Worm (Caenorhabditis elegans) whole organism, L1 larva: ENCODE data around the gene R06F6.8.
A peak's percentile ranks its signal among the peaks of the same experiment; 100 is the strongest.

Source experiments
- C04F5.9 ChIP-seq: sonication (generic microtip); optimal IDR thresholded peaks from 2 replicates; lab custom pipeline; 2016; ENCODE audit warnings: missing genetic modification characterization, missing compliant biosample characterization
- C34B4.2 ChIP-seq: sonication (generic microtip); optimal IDR thresholded peaks from 2 replicates; lab custom pipeline; 2017; ENCODE audit warnings: mild to moderate bottlenecking, missing genetic modification characterization, missing compliant biosample characterization
- F16B12.6 ChIP-seq: fragments of 150-350 bp; optimal IDR thresholded peaks from 2 replicates; lab custom pipeline; 2014; ENCODE audit warnings: missing biosample characterization, missing genetic modification characterization
- Y116A8C.19 ChIP-seq: sonication (generic microtip); optimal IDR thresholded peaks from 2 replicates; lab custom pipeline; 2016; ENCODE audit warnings: missing compliant biosample characterization, missing genetic modification characterization, borderline replicate concordance
- alr-1 ChIP-seq: fragments of 200-800 bp; sonication (Bioruptor generic); optimal IDR thresholded peaks from 2 replicates; lab custom pipeline; 2018; ENCODE audit warnings: borderline replicate concordance, mild to moderate bottlenecking, missing genetic modification characterization, missing compliant biosample characterization
- blmp-1 ChIP-seq: fragments of 150-350 bp; optimal IDR thresholded peaks from 2 replicates; lab custom pipeline; 2014; ENCODE audit warnings: missing biosample characterization, missing genetic modification characterization
- ceh-63 ChIP-seq: fragments of 200-800 bp; sonication (Bioruptor generic); optimal IDR thresholded peaks from 2 replicates; lab custom pipeline; 2018; ENCODE audit warnings: mild to moderate bottlenecking, missing genetic modification characterization, missing compliant biosample characterization
- ceh-8 ChIP-seq: fragments of 200-800 bp; sonication (Bioruptor generic); optimal IDR thresholded peaks from 2 replicates; lab custom pipeline; 2018; ENCODE audit warnings: mild to moderate bottlenecking, missing genetic modification characterization, moderate library complexity, missing compliant biosample characterization
- ceh-88 ChIP-seq: fragments of 200-800 bp; sonication (Bioruptor generic); IDR thresholded peaks from 2 replicates; pipeline ENCODE4 v1.3.6; 2022; ENCODE audit warnings: missing genetic modification characterization, missing compliant biosample characterization
- ces-1 ChIP-seq: fragments of 150-350 bp; optimal IDR thresholded peaks from 2 replicates; lab custom pipeline; 2014; ENCODE audit warnings: missing biosample characterization, missing genetic modification reagents, missing genetic modification characterization
- dpl-1 ChIP-seq, 3 experiments: fragments of 150-350 bp in 2 of 3; sonication (generic microtip) in 1 of 3; optimal IDR thresholded peaks; 2 replicates each; lab custom pipeline; 2014 to 2017; ENCODE audit warnings: missing biosample characterization in 3 of 3, missing genetic modification characterization in 3 of 3, missing genetic modification reagents in 3 of 3
- efl-3 ChIP-seq: fragments of 200-800 bp; sonication (Bioruptor generic); optimal IDR thresholded peaks from 2 replicates; lab custom pipeline; 2018; ENCODE audit warnings: mild to moderate bottlenecking, missing genetic modification characterization, missing compliant biosample characterization
- egl-13 ChIP-seq: sonication (generic microtip); optimal IDR thresholded peaks from 2 replicates; lab custom pipeline; 2016; ENCODE audit warnings: missing genotype, missing genetic modification reagents, missing genetic modification characterization, missing compliant biosample characterization
- egl-27 ChIP-seq, 2 experiments: fragments of 150-350 bp in 1 of 2; sonication (generic microtip); optimal IDR thresholded peaks; 3 replicates each; lab custom pipeline; 2017 to 2018; ENCODE audit warnings: missing biosample characterization in 2 of 2, missing genetic modification characterization in 2 of 2, missing genetic modification reagents in 2 of 2
- elt-3 ChIP-seq, 6 experiments: fragments of 150-350 bp in 1 of 6; sonication (generic microtip); optimal IDR thresholded peaks; 2 replicates each; lab custom pipeline; 2017 to 2018; ENCODE audit warnings: missing biosample characterization in 6 of 6, missing genetic modification characterization in 6 of 6, inconsistent platforms in 1 of 6
- fkh-10 ChIP-seq: sonication (generic microtip); optimal IDR thresholded peaks from 2 replicates; lab custom pipeline; 2017; ENCODE audit warnings: missing biosample characterization, missing genetic modification reagents, missing genetic modification characterization
- fkh-8 ChIP-seq: sonication (generic microtip); optimal IDR thresholded peaks from 2 replicates; lab custom pipeline; 2016; ENCODE audit warnings: mild to moderate bottlenecking, missing genetic modification characterization, missing compliant biosample characterization
- grh-1 ChIP-seq: fragments of 200-800 bp; sonication (Bioruptor generic); IDR thresholded peaks from 2 replicates; pipeline ENCODE4 v1.3.6; 2022; ENCODE audit warnings: missing genetic modification reagents, missing genetic modification characterization, missing compliant biosample characterization
- hlh-4 ChIP-seq: sonication (generic microtip); optimal IDR thresholded peaks from 2 replicates; lab custom pipeline; 2016; ENCODE audit warnings: mild to moderate bottlenecking, missing genetic modification characterization, missing compliant biosample characterization
- irx-1 ChIP-seq: sonication (generic microtip); optimal IDR thresholded peaks from 2 replicates; lab custom pipeline; 2016; ENCODE audit warnings: missing genetic modification characterization, missing compliant biosample characterization
- isw-1 ChIP-seq: fragments of 200-800 bp; sonication (Bioruptor generic); IDR thresholded peaks from 2 replicates; pipeline ENCODE4 v1.3.6; 2022; ENCODE audit warnings: missing genetic modification characterization, missing compliant biosample characterization
- lin-13 ChIP-seq: fragments of 150-350 bp; optimal IDR thresholded peaks from 2 replicates; lab custom pipeline; 2014; ENCODE audit warnings: missing biosample characterization, missing genetic modification reagents, missing genetic modification characterization
- lin-14 ChIP-seq: fragments of 200-800 bp; sonication (Bioruptor generic); optimal IDR thresholded peaks from 2 replicates; lab custom pipeline; 2018; ENCODE audit warnings: mild to moderate bottlenecking, missing genetic modification characterization, moderate library complexity, missing compliant biosample characterization
- lin-35 ChIP-seq, 2 experiments: fragments of 150-350 bp; optimal IDR thresholded peaks; 2 replicates each; lab custom pipeline; 2014; ENCODE audit warnings: missing biosample characterization in 2 of 2, missing genetic modification characterization in 2 of 2, missing genetic modification reagents in 2 of 2
- lsy-2 ChIP-seq, 2 experiments: fragments of 150-350 bp; optimal IDR thresholded peaks; 2 replicates each; lab custom pipeline; 2014; ENCODE audit warnings: missing biosample characterization in 2 of 2, missing genetic modification characterization in 2 of 2
- mab-9 ChIP-seq: fragments of 200-800 bp; sonication (Bioruptor generic); IDR thresholded peaks from 2 replicates; pipeline ENCODE4 v1.3.6; 2022; ENCODE audit warnings: missing genetic modification reagents, missing genetic modification characterization, missing compliant biosample characterization
- mdl-1 ChIP-seq, 2 experiments: fragments of 150-350 bp; optimal IDR thresholded peaks; 2 replicates each; lab custom pipeline; 2014 to 2017; ENCODE audit warnings: missing biosample characterization in 2 of 2, missing genetic modification characterization in 2 of 2, inconsistent platforms in 1 of 2
- mep-1 ChIP-seq: fragments of 150-350 bp; optimal IDR thresholded peaks from 2 replicates; lab custom pipeline; 2014; ENCODE audit warnings: missing biosample characterization, missing genetic modification characterization
- nhr-20 ChIP-seq: sonication (generic microtip); optimal IDR thresholded peaks from 2 replicates; lab custom pipeline; 2016; ENCODE audit warnings: mild to moderate bottlenecking, missing genetic modification characterization, missing compliant biosample characterization
- nhr-237 ChIP-seq: fragments of 150-350 bp; optimal IDR thresholded peaks from 2 replicates; lab custom pipeline; 2014; ENCODE audit warnings: missing biosample characterization, missing genetic modification characterization
- nhr-71 ChIP-seq: sonication (generic microtip); optimal IDR thresholded peaks from 2 replicates; lab custom pipeline; 2016; ENCODE audit warnings: mild to moderate bottlenecking, missing genetic modification characterization, moderate library complexity, missing compliant biosample characterization
- nhr-76 ChIP-seq: sonication (generic microtip); optimal IDR thresholded peaks from 2 replicates; lab custom pipeline; 2017; ENCODE audit warnings: missing biosample characterization, missing genetic modification characterization
- nhr-77 ChIP-seq: fragments of 150-350 bp; optimal IDR thresholded peaks from 2 replicates; lab custom pipeline; 2014; ENCODE audit warnings: missing biosample characterization, missing genetic modification characterization
- nhr-85 ChIP-seq: sonication (generic microtip); peaks from one replicate; lab custom pipeline; 2016; ENCODE audit warnings: missing genetic modification characterization, inconsistent platforms, missing compliant biosample characterization
- pag-3 ChIP-seq: sonication (generic microtip); optimal IDR thresholded peaks from 2 replicates; lab custom pipeline; 2017; ENCODE audit warnings: missing genetic modification characterization, mild to moderate bottlenecking, missing compliant biosample characterization, antibody characterized with exemption, borderline replicate concordance; ENCODE audit not compliant: insufficient read depth
- pax-3 ChIP-seq: fragments of 200-800 bp; sonication (Bioruptor generic); optimal IDR thresholded peaks from 2 replicates; lab custom pipeline; 2018; ENCODE audit warnings: mild to moderate bottlenecking, missing genetic modification characterization, moderate library complexity, missing compliant biosample characterization
- rnt-1 ChIP-seq: sonication (generic microtip); optimal IDR thresholded peaks from 2 replicates; lab custom pipeline; 2016; ENCODE audit warnings: mild to moderate bottlenecking, missing genetic modification characterization, moderate library complexity, missing compliant biosample characterization
- skn-1 ChIP-seq: fragments of 150-350 bp; optimal IDR thresholded peaks from 2 replicates; lab custom pipeline; 2014; ENCODE audit warnings: missing biosample characterization, missing genetic modification characterization
- sup-37 ChIP-seq: fragments of 200-800 bp; sonication (Bioruptor generic); optimal IDR thresholded peaks from 2 replicates; lab custom pipeline; 2018; ENCODE audit warnings: mild to moderate bottlenecking, missing genetic modification characterization, missing compliant biosample characterization
- swsn-7 ChIP-seq: sonication (generic microtip); optimal IDR thresholded peaks from 2 replicates; lab custom pipeline; 2016; ENCODE audit warnings: missing genetic modification characterization, missing compliant biosample characterization
- tbx-2 ChIP-seq: sonication (generic microtip); optimal IDR thresholded peaks from 2 replicates; lab custom pipeline; 2016; ENCODE audit warnings: missing genetic modification characterization, missing compliant biosample characterization
- unc-30 ChIP-seq: sonication (generic microtip); optimal IDR thresholded peaks from 2 replicates; lab custom pipeline; 2017; ENCODE audit warnings: missing biosample characterization, missing genetic modification characterization
- unc-62 ChIP-seq: fragments of 150-350 bp; optimal IDR thresholded peaks from 2 replicates; lab custom pipeline; 2014; ENCODE audit warnings: missing biosample characterization, missing genetic modification reagents, missing genetic modification characterization
- zip-4 ChIP-seq: fragments of 200-800 bp; sonication (Bioruptor generic); optimal IDR thresholded peaks from 2 replicates; lab custom pipeline; 2018; ENCODE audit warnings: mild to moderate bottlenecking, missing genetic modification characterization, moderate library complexity, missing compliant biosample characterization
- ztf-4 ChIP-seq: fragments of 150-350 bp; optimal IDR thresholded peaks from 2 replicates; lab custom pipeline; 2014; ENCODE audit warnings: missing biosample characterization, missing genetic modification characterization

R06F6.8 gene

DNA sequence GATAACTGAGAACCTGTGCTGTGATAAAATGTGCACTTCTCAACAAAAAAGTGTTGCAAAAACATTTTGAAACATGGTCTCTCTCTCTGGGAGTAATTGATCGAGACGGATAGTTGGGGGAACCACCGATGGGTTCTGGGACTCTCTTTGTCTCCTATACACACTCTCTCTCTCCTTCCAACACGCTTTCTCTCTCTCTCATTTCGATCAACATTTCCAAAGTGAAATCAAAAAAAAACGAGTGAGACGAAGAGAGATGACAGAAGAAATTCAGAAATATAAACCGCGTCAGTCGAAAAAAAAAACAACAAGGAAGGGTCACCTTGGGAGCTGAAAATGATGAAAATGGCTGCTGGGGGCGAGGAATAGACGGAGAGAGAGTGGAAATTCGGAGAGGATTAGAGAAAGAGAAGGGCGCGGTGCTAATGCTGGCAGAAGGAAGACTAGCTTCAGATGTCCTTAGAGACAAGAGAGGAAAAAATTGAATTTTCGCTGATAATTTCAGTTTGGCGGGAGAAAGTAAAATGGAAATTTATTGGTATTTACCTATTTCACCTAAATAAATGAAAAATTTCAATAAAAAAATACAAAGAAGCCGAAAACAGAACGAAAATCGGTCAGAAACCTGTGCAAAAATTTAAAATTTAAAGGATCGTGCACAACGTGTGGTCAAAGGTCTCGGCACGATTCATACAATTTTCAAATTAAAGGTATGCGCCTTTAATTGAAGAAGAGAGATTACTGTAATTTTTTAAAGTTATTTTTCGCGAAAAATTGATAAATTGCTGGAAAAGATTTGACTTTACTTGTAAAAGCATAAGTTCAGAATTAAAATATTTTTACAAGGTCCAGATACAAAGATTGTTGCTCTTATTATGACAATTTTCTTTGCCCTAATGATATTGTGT, 43.2 kb upstream of the R06F6.8 start (continued):
- TF ChIP-seq mab-9 (no peak), rnt-1 (tag; lab: Kevin White, UChicago) (peak; percentile 37), pax-3 (no peak), fkh-10 (GFP tag; lab: Kevin White, UChicago) (no peak), C04F5.9 (peak; percentile 17), fkh-8 (tag; lab: Kevin White, UChicago) (no peak), nhr-85 (tag; lab: Kevin White, UChicago) (peak; percentile 51), grh-1 (GFP tag; lab: Robert Waterston, UW) (no peak), lsy-2 (tag; optimal IDR thresholded peaks at IDR 0.05; lab: Kevin White, UChicago) (peak in 1 of 2 experiments; percentile 47), nhr-71 (tag; lab: Kevin White, UChicago) (peak; percentile 6), sup-37 (no peak), lin-13 (GFP tag; lab: Kevin White, UChicago) (no peak), unc-62 (GFP tag; lab: Kevin White, UChicago) (no peak), Y116A8C.19 (tag; lab: Kevin White, UChicago) (no peak)
- TF ChIP-seq, all 84 proteins: peak for 11

DNA sequence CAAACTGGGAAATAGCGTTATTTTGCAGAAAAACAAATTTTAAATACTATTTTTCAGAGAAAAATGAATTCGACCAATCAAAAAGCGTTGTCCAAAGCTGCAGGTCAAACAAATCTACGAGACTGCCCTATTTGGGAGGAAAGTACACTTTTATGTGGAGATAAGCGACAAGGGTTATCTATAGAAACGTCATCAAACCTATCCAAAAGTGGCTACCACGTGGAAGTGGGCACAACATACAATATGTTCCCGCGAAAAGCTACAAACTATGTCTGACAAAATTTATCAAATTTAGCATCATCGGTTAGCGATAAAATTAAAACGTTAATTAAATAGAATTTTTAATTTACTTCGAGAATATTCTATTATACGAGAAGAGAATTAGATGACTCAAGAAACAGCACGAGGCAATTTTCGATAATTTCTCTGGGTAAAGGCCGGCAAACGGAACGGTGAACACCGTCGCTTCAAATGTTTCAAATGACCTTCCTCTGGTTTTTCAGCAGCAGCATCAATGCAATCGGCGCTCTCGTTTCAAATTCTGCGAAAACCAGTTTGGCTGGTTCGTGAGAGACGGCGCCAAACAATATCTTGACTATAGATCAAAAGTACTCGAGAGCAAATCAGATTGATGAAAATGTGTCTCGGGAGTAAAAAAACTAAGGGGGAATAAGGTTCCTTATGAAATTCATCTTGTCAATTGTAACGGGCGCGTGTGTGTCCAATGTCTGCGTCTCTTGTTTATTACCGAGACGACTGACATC, 42.1 kb upstream of the R06F6.8 start:
- TF ChIP-seq mab-9 (no peak), nhr-71 (tag; lab: Kevin White, UChicago) (peak; percentile 27), swsn-7 (tag; lab: Kevin White, UChicago) (no peak), zip-4 (no peak), blmp-1 (tag; lab: Kevin White, UChicago) (peak; percentile 31), lin-35 (GFP tag; optimal IDR thresholded peaks at IDR 0.05; lab: Kevin White, UChicago) (peak in 1 of 2 experiments; percentile 36), hlh-4 (tag; lab: Kevin White, UChicago) (no peak), elt-3 (tag; optimal IDR thresholded peaks at IDR 0.05; lab: Kevin White, UChicago) (no peak), nhr-85 (tag; lab: Kevin White, UChicago) (peak; percentile 74), grh-1 (GFP tag; lab: Robert Waterston, UW) (peak; percentile 62), lin-14 (GFP tag; lab: Kevin White, UChicago) (peak; percentile 34), ztf-4 (tag; lab: Kevin White, UChicago) (no peak), pax-3 (no peak), pag-3 (tag; lab: Kevin White, UChicago) (no peak), tbx-2 (tag; lab: Kevin White, UChicago) (no peak), egl-13 (tag; lab: Kevin White, UChicago) (no peak), unc-62 (GFP tag; lab: Kevin White, UChicago) (no peak), mep-1 (peak; percentile 32), efl-3 (GFP tag; lab: Kevin White, UChicago) (no peak), alr-1 (tag; lab: Kevin White, UChicago) (no peak), F16B12.6 (tag; lab: Kevin White, UChicago) (no peak), nhr-77 (no peak), ceh-88 (GFP tag; lab: Robert Waterston, UW) (no peak), C04F5.9 (no peak), isw-1 (GFP tag; lab: Robert Waterston, UW) (no peak), irx-1 (tag; lab: Kevin White, UChicago) (no peak), egl-27 (tag; optimal IDR thresholded peaks at IDR 0.05; lab: Kevin White, UChicago) (no peak), nhr-237 (tag; lab: Kevin White, UChicago) (no peak), nhr-76 (tag; lab: Kevin White, UChicago) (no peak), ces-1 (GFP tag; lab: Kevin White, UChicago) (no peak), ceh-63 (GFP tag; lab: Kevin White, UChicago) (no peak), dpl-1 (GFP tag; optimal IDR thresholded peaks at IDR 0.05; lab: Kevin White, UChicago) (peak in 1 of 3 experiments; percentile 1), unc-30 (tag; lab: Kevin White, UChicago) (no peak), nhr-20 (tag; lab: Kevin White, UChicago) (peak; percentile 16), ceh-8 (GFP tag; lab: Kevin White, UChicago) (no peak), C34B4.2 (no peak), mdl-1 (tag; optimal IDR thresholded peaks at IDR 0.05; lab: Kevin White, UChicago) (peak in 1 of 2 experiments; percentile 12), skn-1 (tag; lab: Kevin White, UChicago) (peak; percentile 43)
